Fruit fly (Drosophila melanogaster) whole organism, embryonic: Measurements from ENCODE around the gene eIF4G2.

ENCODE experiments used
- B-H1 ChIP-seq: fragments of 200-800 bp; sonication (Bioruptor generic); IDR thresholded peaks from 3 replicates; pipeline ENCODE4 v1.3.6; 2022; ENCODE audit warnings: missing biosample characterization, missing genetic modification characterization
- B-H2 ChIP-seq: fragments of 200-800 bp; sonication (Bioruptor generic); optimal IDR thresholded peaks from 2 replicates; lab custom pipeline; 2018; ENCODE audit warnings: missing biosample characterization, mild to moderate bottlenecking, missing genetic modification characterization
- CG11398 ChIP-seq: fragments of 200-800 bp; sonication (Bioruptor generic); optimal IDR thresholded peaks from 2 replicates; lab custom pipeline; 2016; ENCODE audit warnings: missing biosample characterization, missing genetic modification characterization
- CG12299 ChIP-seq: fragments of 200-800 bp; sonication (Bioruptor generic); optimal IDR thresholded peaks from 2 replicates; lab custom pipeline; 2018; ENCODE audit warnings: missing biosample characterization, mild to moderate bottlenecking, missing genetic modification characterization
- CG13424 ChIP-seq: fragments of 200-800 bp; sonication (Bioruptor generic); optimal IDR thresholded peaks from 2 replicates; lab custom pipeline; 2019; ENCODE audit warnings: missing biosample characterization, mild to moderate bottlenecking, missing genetic modification characterization, moderate library complexity
- CG14965 ChIP-seq: fragments of 200-800 bp; sonication (Bioruptor generic); optimal IDR thresholded peaks from 2 replicates; lab custom pipeline; 2016; ENCODE audit warnings: missing biosample characterization, missing genetic modification characterization, borderline replicate concordance
- CG1602 ChIP-seq: fragments of 200-800 bp; sonication (Bioruptor generic); optimal IDR thresholded peaks from 3 replicates; lab custom pipeline; 2016; ENCODE audit warnings: missing biosample characterization, missing genetic modification characterization
- CG1603 ChIP-seq: fragments of 200-800 bp; sonication (Bioruptor generic); optimal IDR thresholded peaks from 2 replicates; lab custom pipeline; 2019; ENCODE audit warnings: missing biosample characterization, mild to moderate bottlenecking, missing genetic modification characterization, moderate library complexity
- CG1832 ChIP-seq: fragments of 200-800 bp; sonication (Bioruptor generic); optimal IDR thresholded peaks from 2 replicates; lab custom pipeline; 2017; ENCODE audit warnings: missing biosample characterization, mild to moderate bottlenecking, missing genetic modification characterization, inconsistent platforms
- CG2202 ChIP-seq: fragments of 200-800 bp; sonication (Bioruptor generic); optimal IDR thresholded peaks from 2 replicates; lab custom pipeline; 2018; ENCODE audit warnings: missing biosample characterization, mild to moderate bottlenecking, missing genetic modification characterization
- CG30403 ChIP-seq: fragments of 200-800 bp; sonication (Bioruptor generic); optimal IDR thresholded peaks from 3 replicates; lab custom pipeline; 2016; ENCODE audit warnings: missing biosample characterization, missing genetic modification characterization
- CG3065 ChIP-seq: fragments of 200-800 bp; sonication (Bioruptor generic); optimal IDR thresholded peaks from 2 replicates; lab custom pipeline; 2016; ENCODE audit warnings: missing biosample characterization, missing genetic modification characterization
- CG32772 ChIP-seq: fragments of 200-800 bp; sonication (Bioruptor generic); IDR thresholded peaks from 2 replicates; pipeline ENCODE4 v1.3.6; 2022; ENCODE audit warnings: missing biosample characterization, missing genetic modification characterization
- CG33557 ChIP-seq: fragments of 200-800 bp; sonication (Bioruptor generic); optimal IDR thresholded peaks from 2 replicates; lab custom pipeline; 2019; ENCODE audit warnings: missing biosample characterization, mild to moderate bottlenecking, missing genetic modification characterization, moderate library complexity
- CG4424 ChIP-seq: fragments of 200-800 bp; sonication (Bioruptor generic); optimal IDR thresholded peaks from 3 replicates; lab custom pipeline; 2016; ENCODE audit warnings: missing biosample characterization, missing genetic modification characterization
- CG5953 ChIP-seq: fragments of 200-800 bp; sonication (Bioruptor generic); IDR thresholded peaks from 2 replicates; pipeline ENCODE4 v1.3.6; 2022; ENCODE audit warnings: missing biosample characterization, missing genetic modification characterization
- CG7271 ChIP-seq: fragments of 200-800 bp; sonication (Bioruptor generic); optimal IDR thresholded peaks from 2 replicates; lab custom pipeline; 2018; ENCODE audit warnings: missing biosample characterization, mild to moderate bottlenecking, missing genetic modification characterization, moderate library complexity
- CG8089 ChIP-seq: fragments of 200-800 bp; sonication (Bioruptor generic); optimal IDR thresholded peaks from 3 replicates; lab custom pipeline; 2016; ENCODE audit warnings: missing biosample characterization, missing genetic modification characterization
- Dll ChIP-seq: fragments of 200-800 bp; sonication (Bioruptor generic); IDR thresholded peaks from 4 replicates; pipeline ENCODE4 v1.3.6; 2022; ENCODE audit warnings: missing biosample characterization, missing genetic modification characterization; ENCODE audit not compliant: partially characterized antibody
- Hand ChIP-seq: fragments of 200-800 bp; sonication (Bioruptor generic); optimal IDR thresholded peaks from 2 replicates; lab custom pipeline; 2017; ENCODE audit warnings: mild to moderate bottlenecking, missing biosample characterization, missing genetic modification reagents, missing genetic modification characterization
- MESR4 ChIP-seq: fragments of 200-800 bp; sonication (Bioruptor generic); optimal IDR thresholded peaks from 2 replicates; lab custom pipeline; 2018; ENCODE audit warnings: missing biosample characterization, mild to moderate bottlenecking, missing genetic modification characterization, moderate library complexity
- Mes4 ChIP-seq: fragments of 200-800 bp; sonication (Bioruptor generic); optimal IDR thresholded peaks from 2 replicates; lab custom pipeline; 2016; ENCODE audit warnings: missing biosample characterization, missing genetic modification characterization
- NK7.1 ChIP-seq: fragments of 200-800 bp; sonication (Bioruptor generic); optimal IDR thresholded peaks from 3 replicates; lab custom pipeline; 2016; ENCODE audit warnings: missing biosample characterization, missing genetic modification characterization
- Ravus ChIP-seq: fragments of 200-800 bp; sonication (Bioruptor generic); IDR thresholded peaks from 2 replicates; pipeline ENCODE4 v1.3.6; 2022; ENCODE audit warnings: missing biosample characterization, missing genetic modification characterization
- Sox100B ChIP-seq: fragments of 200-800 bp; sonication (Bioruptor generic); optimal IDR thresholded peaks from 3 replicates; lab custom pipeline; 2018; ENCODE audit warnings: missing biosample characterization, mild to moderate bottlenecking, missing genetic modification characterization
- Taf1 ChIP-seq: fragments of 200-800 bp; sonication (Bioruptor generic); IDR thresholded peaks from 2 replicates; pipeline ENCODE4 v1.3.6; 2022; ENCODE audit warnings: missing biosample characterization, missing genetic modification characterization
- amos ChIP-seq: fragments of 200-800 bp; sonication (Bioruptor generic); IDR thresholded peaks from 2 replicates; pipeline ENCODE4 v1.3.6; 2022; ENCODE audit warnings: missing biosample characterization, missing genetic modification characterization; ENCODE audit not compliant: partially characterized antibody
- ase ChIP-seq: fragments of 200-800 bp; sonication (Bioruptor generic); IDR thresholded peaks from 3 replicates; pipeline ENCODE4 v1.3.6; 2022; ENCODE audit warnings: missing biosample characterization, missing genetic modification characterization
- br ChIP-seq: fragments of >200 bp; optimal IDR thresholded peaks from 2 replicates; lab custom pipeline; 2017
- btn ChIP-seq: fragments of 200-800 bp; sonication (Bioruptor generic); optimal IDR thresholded peaks from 2 replicates; lab custom pipeline; 2016; ENCODE audit warnings: missing biosample characterization, missing genetic modification characterization
- croc ChIP-seq: fragments of 200-800 bp; sonication (Bioruptor generic); conservative IDR thresholded peaks from 3 replicates; pipeline ENCODE4 v1.3.6; 2022; ENCODE audit warnings: missing biosample characterization, missing genetic modification characterization
- cwo ChIP-seq: fragments of 200-800 bp; sonication (Bioruptor generic); optimal IDR thresholded peaks from 3 replicates; lab custom pipeline; 2017; ENCODE audit warnings: missing biosample characterization, missing genetic modification characterization, mild to moderate bottlenecking, moderate library complexity, missing genetic modification reagents
- da ChIP-seq: fragments of 200-800 bp; sonication (Bioruptor generic); optimal IDR thresholded peaks from 2 replicates; lab custom pipeline; 2016; ENCODE audit warnings: missing biosample characterization, missing genetic modification characterization
- dmrt99B ChIP-seq: fragments of 200-800 bp; sonication (Bioruptor generic); optimal IDR thresholded peaks from 2 replicates; lab custom pipeline; 2018; ENCODE audit warnings: missing biosample characterization, mild to moderate bottlenecking, missing genetic modification characterization, moderate library complexity
- fd3F ChIP-seq: fragments of 200-800 bp; sonication (Bioruptor generic); optimal IDR thresholded peaks from 2 replicates; lab custom pipeline; 2018; ENCODE audit warnings: missing biosample characterization, mild to moderate bottlenecking, missing genetic modification characterization, moderate library complexity
- fd64A ChIP-seq: fragments of 200-800 bp; sonication (Bioruptor generic); optimal IDR thresholded peaks from 3 replicates; lab custom pipeline; 2018; ENCODE audit warnings: missing biosample characterization, mild to moderate bottlenecking, missing genetic modification characterization
- gcm2 ChIP-seq: fragments of 200-800 bp; sonication (Bioruptor generic); optimal IDR thresholded peaks from 2 replicates; lab custom pipeline; 2016; ENCODE audit warnings: missing biosample characterization, missing genetic modification characterization
- her ChIP-seq: fragments of 200-800 bp; sonication (Bioruptor generic); optimal IDR thresholded peaks from 2 replicates; lab custom pipeline; 2016; ENCODE audit warnings: missing biosample characterization, missing genetic modification characterization
- onecut ChIP-seq: fragments of 200-800 bp; sonication (Bioruptor generic); IDR thresholded peaks from 2 replicates; pipeline ENCODE4 v1.3.6; 2022; ENCODE audit warnings: missing biosample characterization, missing genetic modification characterization
- pnt ChIP-seq: fragments of 200-800 bp; sonication (Bioruptor generic); optimal IDR thresholded peaks from 3 replicates; lab custom pipeline; 2016; ENCODE audit warnings: missing biosample characterization, missing genetic modification characterization
- rib ChIP-seq: fragments of 200-800 bp; sonication (Bioruptor generic); IDR thresholded peaks from 2 replicates; pipeline ENCODE4 v1.3.6; 2022; ENCODE audit warnings: missing biosample characterization, missing genetic modification characterization
- row ChIP-seq: fragments of 200-800 bp; sonication (Bioruptor generic); IDR thresholded peaks from 3 replicates; pipeline ENCODE4 v1.3.6; 2022; ENCODE audit warnings: missing biosample characterization, missing genetic modification characterization
- run ChIP-seq: fragments of 200-800 bp; sonication (Bioruptor generic); optimal IDR thresholded peaks from 3 replicates; lab custom pipeline; 2018; ENCODE audit warnings: missing biosample characterization, mild to moderate bottlenecking, missing genetic modification characterization
- salm ChIP-seq: fragments of 200-800 bp; sonication (Bioruptor generic); optimal IDR thresholded peaks from 2 replicates; lab custom pipeline; 2018; ENCODE audit warnings: missing biosample characterization, mild to moderate bottlenecking, missing genetic modification characterization
- slp2 ChIP-seq: fragments of 200-800 bp; sonication (Bioruptor generic); optimal IDR thresholded peaks from 2 replicates; lab custom pipeline; 2016; ENCODE audit warnings: missing biosample characterization, missing genetic modification characterization
- sna ChIP-seq: fragments of 200-800 bp; sonication (Bioruptor generic); IDR thresholded peaks from 2 replicates; pipeline ENCODE4 v1.3.6; 2022; ENCODE audit warnings: missing biosample characterization, missing genetic modification characterization; ENCODE audit not compliant: partially characterized antibody
- stc ChIP-seq: fragments of 200-800 bp; sonication (Bioruptor generic); IDR thresholded peaks from 2 replicates; pipeline ENCODE4 v1.3.6; 2022; ENCODE audit warnings: missing biosample characterization, missing genetic modification characterization
- sug ChIP-seq: fragments of 200-800 bp; optimal IDR thresholded peaks from 2 replicates; lab custom pipeline; 2019; ENCODE audit warnings: missing biosample characterization, mild to moderate bottlenecking, missing genetic modification characterization, moderate library complexity
- tio ChIP-seq: fragments of 200-800 bp; sonication (Bioruptor generic); optimal IDR thresholded peaks from 2 replicates; lab custom pipeline; 2017; ENCODE audit warnings: missing biosample characterization, missing genetic modification characterization, inconsistent platforms
- unpg ChIP-seq: fragments of 200-800 bp; sonication (Bioruptor generic); optimal IDR thresholded peaks from 3 replicates; lab custom pipeline; 2018; ENCODE audit warnings: missing biosample characterization, mild to moderate bottlenecking, missing genetic modification characterization, moderate library complexity
- vnd ChIP-seq: fragments of 200-800 bp; sonication (Bioruptor generic); IDR thresholded peaks from 3 replicates; pipeline ENCODE4 v1.3.6; 2022; ENCODE audit warnings: missing biosample characterization, missing genetic modification characterization; ENCODE audit not compliant: partially characterized antibody

eIF4G2 gene

dm6 chr3R:23783961-23784360 is 35.1 kb downstream of the eIF4G2 start (continued):
- TF ChIP-seq CG8089 (peak; percentile 37), salm (tag; lab: Kevin White, UChicago) (peak; percentile 55), CG4424 (GFP tag; lab: Kevin White, UChicago) (peak; percentile 82), CG1832 (GFP tag; lab: Kevin White, UChicago) (no peak), vnd (no peak), run (tag; lab: Kevin White, UChicago) (peak; percentile 53), fd3F (GFP tag; lab: Kevin White, UChicago) (peak; percentile 32), da (peak; percentile 15), CG3065 (GFP tag; lab: Kevin White, UChicago) (peak; percentile 10), CG2202 (tag; lab: Kevin White, UChicago) (peak; percentile 81), CG33557 (GFP tag; lab: Kevin White, UChicago) (peak; percentile 85), CG13424 (tag; lab: Kevin White, UChicago) (peak; percentile 76), Hand (GFP tag; lab: Kevin White, UChicago) (no peak), sna (GFP tag; lab: Robert Waterston, UW) (no peak), CG30403 (peak; percentile 70), CG14965 (no peak), stc (GFP tag; lab: Robert Waterston, UW) (peak; percentile 80), CG7271 (tag; lab: Kevin White, UChicago) (peak; percentile 8), CG5953 (GFP tag; lab: Robert Waterston, UW) (0 out of 2 replicates have a peak, but pooled peaks have one; percentile 21), her (no peak), ase (peak; percentile 73; the same call in 2 of the 3 replicates), Taf1 (GFP tag; lab: Robert Waterston, UW) (no peak), dmrt99B (peak; percentile 79), cwo (peak; percentile 43), row (peak; percentile 74), B-H1 (GFP tag; lab: Robert Waterston, UW) (peak; percentile 66), fd64A (GFP tag; lab: Kevin White, UChicago) (peak; percentile 62), sug (tag; lab: Kevin White, UChicago) (no peak), CG12299 (tag; lab: Kevin White, UChicago) (peak; percentile 11), CG32772 (peak; percentile 65), slp2 (GFP tag; lab: Kevin White, UChicago) (peak; percentile 50), CG1603 (tag; lab: Kevin White, UChicago) (peak; percentile 61), MESR4 (GFP tag; lab: Kevin White, UChicago) (no peak), B-H2 (GFP tag; lab: Kevin White, UChicago) (no peak), croc (GFP tag; lab: Robert Waterston, UW) (peak; percentile 72), pnt (GFP tag; lab: Kevin White, UChicago) (peak; percentile 61), Sox100B (peak; percentile 79), CG1602 (peak; percentile 72), rib (GFP tag; lab: Robert Waterston, UW) (no peak), CG11398 (GFP tag; lab: Kevin White, UChicago) (peak; percentile 39), tio (GFP tag; lab: Kevin White, UChicago) (peak; percentile 83), Dll (GFP tag; lab: Robert Waterston, UW) (no peak), btn (GFP tag; lab: Kevin White, UChicago) (peak; percentile 29), NK7.1 (GFP tag; lab: Kevin White, UChicago) (peak; percentile 49), Ravus (GFP tag; lab: Robert Waterston, UW) (peak; percentile 42), gcm2 (peak; percentile 55), Mes4 (GFP tag; lab: Kevin White, UChicago) (peak; percentile 41), onecut (GFP tag; lab: Robert Waterston, UW) (peak; percentile 49), unpg (GFP tag; lab: Kevin White, UChicago) (peak; percentile 86), br (lab: Kevin White, UChicago) (no peak), amos (no peak)
